Fruit fly (Drosophila melanogaster) ovary, adult (tissue): ENCODE results near the gene CG32639.

Source experiments
- CG17801 ChIP-seq: fragments of 200-800 bp; optimal IDR thresholded peaks from 2 replicates; lab custom pipeline; 2019; ENCODE audit warnings: missing biosample characterization, mild to moderate bottlenecking, missing genetic modification characterization, moderate library complexity; ENCODE audit not compliant: partially characterized antibody

The CG32639 gene

DNA sequence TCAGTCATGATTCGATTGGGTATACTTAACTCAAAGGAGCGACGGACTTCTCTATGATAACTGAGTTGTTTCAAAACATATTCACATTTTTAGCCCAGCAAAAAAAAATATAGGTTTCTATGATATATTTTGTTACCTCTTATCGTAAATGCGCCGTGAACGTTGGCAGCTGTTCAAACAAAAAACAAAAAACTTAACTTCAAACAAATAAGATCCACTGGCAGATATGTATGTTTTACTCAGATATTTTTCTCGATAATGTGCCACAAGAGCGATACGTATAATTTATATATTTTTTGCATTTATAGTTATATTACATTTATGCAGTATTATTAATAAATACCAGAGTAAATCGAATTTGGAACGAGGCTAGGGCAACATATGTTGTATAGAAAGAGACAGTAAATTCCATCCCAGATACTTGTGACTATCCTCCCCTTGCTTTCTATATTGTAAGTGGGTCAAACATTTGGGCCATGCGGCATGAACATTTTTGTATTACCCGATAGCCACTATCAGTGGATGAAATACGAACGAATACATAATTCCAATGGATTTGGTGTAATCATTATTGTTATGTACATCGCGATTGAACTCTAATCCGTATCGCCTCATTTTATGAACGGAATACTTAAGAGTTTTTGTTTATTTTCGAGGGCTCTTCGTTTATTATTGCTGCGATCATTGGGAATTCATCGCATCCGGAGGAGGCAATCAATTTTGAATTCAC, at the start of gene CG32639:
CG32639 (minus strand) TSS at position 51 of the 730 bp plus-strand sequence.
- TF ChIP-seq CG17801: no peak

DNA sequence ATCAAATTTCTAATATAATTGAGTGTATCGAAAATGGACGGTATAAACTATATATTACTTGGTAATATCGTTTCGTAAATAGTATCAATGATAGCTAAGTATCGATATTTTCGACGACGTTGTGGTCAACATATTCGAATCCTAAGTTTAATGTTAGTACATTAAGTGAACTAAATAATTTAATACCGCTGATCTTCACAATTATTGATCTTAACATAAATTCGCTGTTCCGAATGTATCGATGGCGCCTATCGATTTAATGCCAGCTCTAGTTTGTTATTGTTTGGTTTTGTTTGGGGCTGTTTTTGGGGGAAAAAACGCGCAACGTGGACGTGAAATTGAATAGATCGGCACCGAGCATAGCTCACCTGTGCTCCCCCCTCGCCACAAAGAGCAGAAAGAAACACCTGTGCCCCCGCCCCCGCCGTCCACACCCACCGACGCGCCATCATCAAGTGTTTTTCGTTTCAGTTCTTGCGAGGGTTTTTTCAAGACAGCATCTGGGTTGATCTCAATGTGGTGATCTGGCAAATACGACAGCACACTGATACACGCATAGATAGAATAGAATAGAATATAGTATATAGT, 49.5 kb upstream of the CG32639 start:
- TF ChIP-seq CG17801: no peak

DNA sequence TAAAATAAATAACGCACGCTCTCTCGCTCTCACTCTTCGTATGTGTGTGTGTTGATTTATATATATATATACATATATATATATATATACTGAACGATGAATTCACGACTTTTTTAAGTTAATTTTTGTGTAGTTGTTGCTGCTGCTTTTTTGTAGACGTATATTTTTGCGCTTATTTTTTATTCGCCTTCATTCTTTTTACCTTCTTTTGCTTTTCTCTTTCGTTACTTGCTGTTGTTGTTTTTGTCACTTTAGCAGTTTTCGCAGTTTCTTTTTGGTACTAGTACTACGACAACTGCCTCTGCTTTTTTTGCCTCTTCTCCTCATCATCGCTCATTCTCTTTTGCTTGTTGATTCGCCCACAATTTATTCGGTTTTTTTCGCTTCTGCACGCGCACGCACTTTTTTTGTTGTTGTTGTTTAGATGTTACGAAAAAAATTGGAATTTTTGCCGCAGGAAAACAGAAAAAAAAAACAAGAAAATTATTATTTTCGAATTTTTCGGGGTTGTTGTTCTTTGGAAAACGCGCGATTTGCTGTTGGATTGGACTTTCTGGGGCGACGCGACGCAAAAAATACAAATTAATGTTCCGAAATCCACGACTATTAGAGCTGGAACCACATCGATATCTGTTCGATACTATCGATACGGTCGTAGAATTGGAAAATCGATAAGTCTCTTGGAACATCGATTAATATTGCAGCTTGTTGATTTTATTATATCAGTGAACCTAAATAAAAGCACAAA, 48.8 kb upstream of the CG32639 start, which contains the start of the genes HDAC4 and CG15743:
HDAC4 (minus strand) TSS at position 632 of the 748 bp plus-strand sequence.
CG15743 (plus strand) TSS at position 707 of the 748 bp plus-strand sequence.
- peak; percentile 99 for TF ChIP-seq CG17801

DNA sequence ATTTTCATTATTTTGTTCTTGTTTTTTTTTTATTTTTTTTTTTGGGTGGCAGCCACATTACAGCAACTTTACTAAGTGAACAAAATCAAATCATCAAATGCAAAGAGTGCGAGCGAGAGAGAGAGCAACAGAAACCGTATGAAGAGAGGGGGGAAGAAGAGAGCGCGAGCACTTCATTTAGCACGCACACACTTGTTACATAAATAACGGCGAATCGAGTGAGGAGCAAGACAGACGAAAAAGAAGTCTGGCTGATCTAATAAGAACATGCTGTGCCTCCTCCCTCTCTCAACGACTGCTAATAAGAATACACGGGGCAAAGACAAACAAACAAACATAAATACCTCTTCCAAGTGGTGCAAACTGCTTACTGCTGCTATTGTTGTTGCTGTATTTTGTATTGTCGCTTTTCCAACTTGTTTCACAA, 48.2 kb upstream of the CG32639 start:
- TF ChIP-seq CG17801: no peak

DNA sequence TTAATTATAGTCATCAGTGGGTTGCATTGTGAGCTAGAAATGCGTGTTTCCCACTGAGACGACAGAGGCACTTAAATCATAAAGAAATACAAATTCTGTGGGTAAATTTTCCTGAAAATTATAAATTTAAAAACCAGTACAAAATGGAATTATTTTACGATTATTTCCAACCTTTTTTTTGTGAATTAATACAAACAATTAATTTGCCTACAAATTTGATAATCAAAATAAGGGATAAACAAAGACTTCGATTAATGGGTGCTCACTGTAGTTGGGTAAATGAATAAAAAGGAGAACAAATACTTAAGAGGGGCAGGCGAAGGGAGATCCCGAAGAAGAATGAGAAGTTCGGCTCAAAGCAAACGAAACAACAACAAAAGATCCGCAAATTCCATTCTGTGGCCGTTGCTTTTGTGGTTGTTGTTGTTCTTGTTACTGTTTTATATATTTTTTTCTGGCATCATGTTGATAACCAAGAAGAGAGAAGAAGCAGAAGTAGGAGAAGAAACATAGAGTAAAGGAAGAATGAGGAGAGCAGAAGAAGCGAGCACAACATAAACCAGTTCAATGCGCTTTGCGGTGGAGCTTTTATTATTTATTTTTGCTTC, 47.7 kb upstream of the CG32639 start:
- TF ChIP-seq CG17801: no peak

DNA sequence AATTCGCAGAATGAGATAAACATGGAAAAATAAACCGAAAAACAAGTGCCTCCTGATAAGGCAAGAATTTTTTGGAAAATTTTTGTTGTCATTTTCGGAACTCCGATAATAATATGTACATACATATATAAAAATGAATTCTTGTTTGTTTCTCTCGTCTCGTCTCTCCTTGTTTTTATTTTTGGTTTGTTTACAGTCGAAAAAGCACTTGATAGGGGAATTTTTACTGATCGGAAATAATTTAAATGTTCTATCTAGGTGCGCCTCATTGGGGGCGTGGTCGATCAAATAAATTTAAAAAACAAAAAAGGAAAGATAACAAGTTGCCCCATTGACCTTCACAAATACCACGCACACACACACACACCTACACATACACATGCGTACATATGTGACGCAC, 46.4 kb upstream of the CG32639 start:
- TF ChIP-seq CG17801: no peak

DNA sequence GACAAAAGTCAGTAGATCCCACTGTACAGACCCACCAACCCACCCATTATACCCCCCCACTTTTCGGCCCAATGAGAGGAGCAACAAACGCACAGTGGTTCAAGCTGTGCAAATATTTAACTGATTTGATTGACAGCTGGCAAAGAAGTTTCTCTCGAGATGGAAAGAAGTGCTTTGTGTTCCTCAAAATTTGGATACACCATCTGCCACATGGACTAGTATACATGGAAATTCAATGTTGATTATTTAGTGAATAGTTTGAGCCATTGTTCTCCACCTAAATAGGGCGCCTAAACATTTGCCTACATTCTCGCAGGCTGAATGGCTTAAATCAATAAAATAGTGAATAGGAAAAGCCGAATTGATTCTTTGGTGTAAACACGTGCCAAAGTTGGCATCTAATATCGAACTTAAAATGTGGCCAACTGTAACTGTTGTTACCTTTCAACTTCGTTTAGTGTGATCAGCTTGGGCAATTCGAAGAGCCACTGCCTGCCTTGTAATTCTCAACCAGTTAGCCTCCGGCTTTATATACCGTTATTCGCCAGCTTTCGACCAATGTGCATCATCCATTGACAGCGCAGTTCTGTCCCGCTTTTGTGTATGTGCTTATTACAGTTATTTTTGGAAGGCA, 45.0 kb upstream of the CG32639 start:
- no peak for TF ChIP-seq CG17801

DNA sequence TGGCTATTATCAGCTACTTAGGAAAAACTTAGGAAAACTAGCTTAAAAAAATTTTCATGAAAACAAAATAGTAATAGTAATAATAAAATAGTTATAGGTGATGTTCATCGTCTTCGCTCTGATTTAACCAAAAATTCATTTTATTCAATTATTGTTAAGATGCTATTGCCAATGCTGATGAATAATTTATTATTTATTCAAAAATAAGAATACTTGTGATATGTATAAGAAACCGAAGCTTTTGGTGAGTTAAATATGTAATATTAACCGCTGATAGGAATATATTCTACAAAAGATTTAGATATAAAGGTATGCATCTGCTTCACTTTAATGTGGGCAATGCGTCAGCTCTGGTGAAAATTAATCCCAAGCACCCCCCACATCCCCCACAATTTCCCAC, 44.4 kb upstream of the CG32639 start:
- TF ChIP-seq CG17801: no peak

DNA sequence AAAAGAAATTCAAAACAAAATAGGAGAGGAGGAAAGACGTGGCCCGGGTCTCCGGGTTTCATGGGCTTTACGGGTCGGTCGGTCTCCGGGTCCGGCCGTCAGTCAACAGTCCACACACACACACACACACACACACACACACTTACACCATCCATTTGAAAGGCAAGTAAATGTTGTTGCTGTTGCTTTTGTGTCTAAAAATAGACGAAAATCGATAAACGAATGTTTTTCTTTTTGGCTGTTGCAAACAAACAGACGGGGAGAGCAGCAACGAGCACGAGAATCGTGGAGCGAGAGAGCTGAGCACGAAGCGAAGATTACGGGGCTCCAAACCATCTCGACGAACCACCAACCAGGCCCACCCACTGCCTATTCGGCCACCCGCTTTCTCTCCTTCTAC, 43.9 kb upstream of the CG32639 start:
- TF ChIP-seq CG17801: no peak

DNA sequence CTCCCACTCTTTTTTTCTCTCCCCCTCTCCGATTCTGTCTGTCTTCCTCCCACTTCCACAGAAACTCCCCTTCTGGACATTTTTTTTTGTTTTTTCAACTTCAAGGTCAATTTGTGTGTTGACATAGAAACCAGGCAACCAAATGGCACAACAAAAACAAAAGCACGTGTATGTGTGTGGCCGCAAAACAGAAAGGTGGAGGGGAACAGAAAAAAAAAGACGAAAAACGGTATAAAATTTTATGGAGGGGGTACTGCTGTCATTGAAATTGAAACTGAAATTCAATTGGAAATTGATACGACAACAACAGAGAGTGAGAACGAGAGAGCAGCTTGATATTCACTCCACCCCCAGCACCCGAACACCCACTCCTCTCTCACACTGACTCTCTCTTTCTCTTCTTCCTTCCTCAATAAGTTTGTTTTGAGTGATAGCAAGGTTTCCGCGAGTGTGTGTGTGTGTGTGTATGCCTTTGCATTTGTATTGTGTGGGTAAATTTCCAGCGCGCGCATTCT, 42.2 kb upstream of the CG32639 start:
- no peak for TF ChIP-seq CG17801

DNA sequence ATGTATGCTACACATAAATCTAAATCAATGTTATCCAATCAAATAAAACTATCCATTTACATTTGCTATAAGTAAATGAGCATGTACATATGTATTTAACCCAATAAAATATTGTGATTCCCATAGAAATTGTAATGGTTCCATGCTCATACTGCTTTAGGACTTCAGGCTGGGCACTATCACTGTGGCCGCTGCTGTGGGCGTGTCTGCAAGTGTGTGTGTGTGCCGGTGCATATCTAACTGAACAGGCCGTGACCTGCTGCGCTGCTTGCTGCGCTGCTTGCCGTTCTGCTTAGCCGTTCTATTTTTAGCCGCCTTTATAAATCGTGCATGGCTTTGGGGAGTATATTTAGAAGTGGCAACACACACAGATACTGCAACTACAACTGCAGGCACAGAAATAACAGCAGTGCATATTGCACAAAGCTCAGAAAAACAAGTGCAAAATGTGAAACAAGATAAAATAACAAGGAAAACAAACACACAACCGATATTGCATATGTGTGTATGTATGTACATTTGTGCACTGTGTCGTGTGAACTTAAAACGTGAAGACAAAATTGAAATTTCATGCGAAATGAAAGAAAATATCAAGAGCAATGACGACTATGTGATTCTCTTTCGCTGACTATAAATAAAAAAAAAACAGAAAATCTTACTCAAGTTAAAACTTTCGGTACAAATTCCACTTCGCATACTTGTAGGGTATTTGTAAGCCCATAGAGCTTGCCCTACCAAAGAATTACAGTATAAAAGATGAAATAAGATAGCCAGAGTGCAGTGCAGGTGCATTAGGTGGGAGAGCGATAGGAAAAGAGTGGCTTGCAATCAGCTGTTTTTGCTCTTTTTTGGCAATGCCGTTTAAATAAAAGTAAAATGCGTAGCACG, 41.5 kb upstream of the CG32639 start:
- TF ChIP-seq CG17801: peak; percentile 85

DNA sequence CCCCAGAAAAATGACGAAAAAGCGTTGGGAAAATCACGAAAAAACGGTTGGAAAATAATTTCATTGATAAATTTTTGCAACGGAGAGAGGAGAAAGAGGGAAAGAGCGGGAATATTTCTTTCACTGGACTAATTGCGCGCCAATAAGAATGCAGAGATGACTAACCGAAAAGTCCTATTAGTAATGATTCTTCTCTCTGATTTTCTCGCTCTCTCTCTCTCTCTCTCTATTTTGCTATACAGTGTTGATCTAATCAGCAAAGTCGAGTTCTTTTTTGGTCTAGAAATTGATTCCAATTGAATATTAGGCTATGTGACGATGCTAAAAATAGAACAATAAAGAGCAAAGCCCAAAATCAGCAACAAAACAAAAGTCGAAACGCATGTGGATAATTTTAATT, 40.8 kb upstream of the CG32639 start:
- TF ChIP-seq CG17801: no peak

DNA sequence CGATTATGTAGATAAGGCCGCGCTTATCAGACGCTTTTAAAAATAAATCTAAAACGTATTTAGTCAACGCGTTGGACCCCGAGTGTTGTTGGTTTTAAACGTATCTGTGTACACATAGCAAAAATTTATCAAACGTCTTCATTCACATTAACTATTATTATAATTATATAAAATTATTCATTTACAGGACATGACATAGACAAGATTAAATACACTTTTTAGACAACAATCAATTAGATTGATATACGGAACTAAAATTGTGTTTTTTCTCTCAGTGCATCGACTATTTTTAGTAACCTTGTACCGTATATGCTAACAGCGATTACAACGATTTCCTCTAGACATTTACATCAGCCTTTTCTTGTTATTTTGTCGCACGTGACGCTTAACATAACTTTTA, 40.3 kb upstream of the CG32639 start:
- peak; percentile 87 for TF ChIP-seq CG17801

DNA sequence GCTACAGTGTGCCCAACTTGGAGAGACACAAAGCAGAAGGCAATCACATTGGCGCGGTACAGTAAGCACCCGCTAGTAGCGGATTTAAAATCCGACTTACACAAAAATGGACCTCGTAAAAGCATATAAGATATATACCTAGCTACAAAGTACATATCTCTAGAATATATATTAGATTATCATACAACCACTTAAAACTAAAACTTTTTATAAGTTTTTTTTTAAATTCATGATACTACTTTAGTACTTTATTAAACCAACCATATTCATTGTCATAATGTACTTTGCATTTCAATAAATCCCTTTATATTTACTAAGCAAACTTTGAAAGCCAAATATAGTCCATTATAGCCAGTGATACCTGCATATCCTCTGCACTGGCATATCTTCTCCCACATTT, 38.8 kb upstream of the CG32639 start:
- peak; percentile 33 for TF ChIP-seq CG17801

DNA sequence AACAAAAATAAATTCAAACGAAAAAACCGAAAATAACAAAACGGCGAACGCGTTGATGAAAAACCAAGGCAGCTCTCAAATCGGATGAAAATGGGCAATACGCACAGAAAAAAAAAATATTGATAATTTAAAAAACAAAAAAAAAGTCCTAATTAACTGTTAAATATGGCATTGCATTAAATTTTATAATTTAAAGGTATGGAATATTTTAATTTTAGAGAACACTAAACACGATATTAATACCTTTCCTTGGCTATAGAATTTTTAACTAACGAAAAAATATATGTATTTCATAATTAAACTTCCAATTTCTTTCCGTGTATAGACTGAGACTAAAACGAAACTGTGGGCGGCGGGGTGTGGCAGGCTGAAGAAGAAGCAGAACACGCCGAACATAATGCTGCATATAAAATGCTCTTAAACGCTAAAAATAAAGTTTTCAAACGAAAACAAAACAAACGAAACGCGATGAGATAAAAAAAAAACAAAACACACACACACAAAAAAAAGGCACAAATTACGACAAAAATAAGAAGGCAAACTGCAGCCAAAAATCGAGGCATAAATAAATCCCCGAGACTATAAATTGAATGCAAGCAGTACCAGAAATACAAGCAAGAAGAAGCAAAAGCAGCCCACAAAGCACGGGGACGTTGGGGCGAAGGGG, 38.2 kb upstream of the CG32639 start:
- TF ChIP-seq CG17801: no peak
